Fruit fly (Drosophila melanogaster) whole organism, adult: ENCODE results near the gene Ugt303B1.

Experiments used
- CG11617 ChIP-seq: fragments of 200-800 bp; sonication (Bioruptor generic); optimal IDR thresholded peaks from 2 replicates; lab custom pipeline; 2017; ENCODE audit warnings: mild to moderate bottlenecking, missing biosample characterization, missing genetic modification reagents, missing genetic modification characterization
- CG12768 ChIP-seq: fragments of 200-800 bp; sonication (Bioruptor generic); optimal IDR thresholded peaks from 2 replicates; lab custom pipeline; 2017; ENCODE audit warnings: missing biosample characterization, missing genetic modification characterization, mild to moderate bottlenecking, moderate library complexity, missing genetic modification reagents
- CG14711 ChIP-seq: fragments of 200-800 bp; sonication (Bioruptor generic); optimal IDR thresholded peaks from 2 replicates; lab custom pipeline; 2018; ENCODE audit warnings: missing biosample characterization, mild to moderate bottlenecking, missing genetic modification characterization, moderate library complexity
- CG1620 ChIP-seq: fragments of 200-800 bp; sonication (Bioruptor generic); optimal IDR thresholded peaks from 2 replicates; lab custom pipeline; 2016; ENCODE audit warnings: missing biosample characterization, missing genetic modification characterization
- CG33017 ChIP-seq: fragments of 200-800 bp; sonication (Bioruptor generic); optimal IDR thresholded peaks from 2 replicates; lab custom pipeline; 2018; ENCODE audit warnings: missing biosample characterization, mild to moderate bottlenecking, missing genetic modification characterization, moderate library complexity
- CG5204 ChIP-seq: fragments of 200-800 bp; sonication (Bioruptor generic); optimal IDR thresholded peaks from 2 replicates; lab custom pipeline; 2016; ENCODE audit warnings: missing biosample characterization, missing genetic modification characterization
- CG7045 ChIP-seq: fragments of 200-800 bp; sonication (Bioruptor generic); optimal IDR thresholded peaks from 2 replicates; lab custom pipeline; 2017; ENCODE audit warnings: missing biosample characterization, mild to moderate bottlenecking, missing genetic modification characterization
- CG7101 ChIP-seq: fragments of 200-800 bp; sonication (Bioruptor generic); optimal IDR thresholded peaks from 2 replicates; lab custom pipeline; 2018; ENCODE audit warnings: missing biosample characterization, mild to moderate bottlenecking, missing genetic modification characterization, moderate library complexity
- Clk ChIP-seq: fragments of 200-800 bp; sonication (Bioruptor generic); optimal IDR thresholded peaks from 2 replicates; lab custom pipeline; 2017; ENCODE audit warnings: missing biosample characterization, missing genetic modification characterization
- Crg-1 ChIP-seq: fragments of 200-800 bp; sonication (Bioruptor generic); optimal IDR thresholded peaks from 2 replicates; lab custom pipeline; 2016; ENCODE audit warnings: missing biosample characterization, missing genetic modification characterization
- Hr96 ChIP-seq: fragments of 200-800 bp; sonication (Bioruptor generic); optimal IDR thresholded peaks from 2 replicates; lab custom pipeline; 2016; ENCODE audit warnings: missing biosample characterization, missing genetic modification characterization
- Mnt ChIP-seq: fragments of 200-800 bp; sonication (Bioruptor generic); optimal IDR thresholded peaks from 2 replicates; lab custom pipeline; 2016; ENCODE audit warnings: missing biosample characterization, mild to moderate bottlenecking, missing genetic modification characterization
- bab1 ChIP-seq: fragments of 200-800 bp; sonication (Bioruptor generic); optimal IDR thresholded peaks from 3 replicates; lab custom pipeline; 2019; ENCODE audit warnings: missing biosample characterization, mild to moderate bottlenecking, missing genetic modification characterization, moderate library complexity
- cic ChIP-seq: fragments of 200-800 bp; sonication (Bioruptor generic); optimal IDR thresholded peaks from 2 replicates; lab custom pipeline; 2017; ENCODE audit warnings: missing biosample characterization, mild to moderate bottlenecking, missing genetic modification characterization, moderate library complexity
- cnc ChIP-seq, 2 experiments: fragments of >200 bp; optimal IDR thresholded peaks; 2 replicates each; lab custom pipeline; 2017
- kay ChIP-seq: fragments of 200-800 bp; sonication (Bioruptor generic); peaks from one replicate; lab custom pipeline; 2016; ENCODE audit warnings: missing biosample characterization, missing genetic modification characterization, borderline replicate concordance
- ovo ChIP-seq: fragments of 200-800 bp; sonication (Bioruptor generic); optimal IDR thresholded peaks from 2 replicates; lab custom pipeline; 2016; ENCODE audit warnings: missing biosample characterization, missing genetic modification characterization
- pad ChIP-seq: fragments of 200-800 bp; sonication (Bioruptor generic); optimal IDR thresholded peaks from 3 replicates; lab custom pipeline; 2017; ENCODE audit warnings: missing biosample characterization, missing genetic modification characterization, mild to moderate bottlenecking, moderate library complexity, missing genetic modification reagents
- tj ChIP-seq: fragments of 200-800 bp; sonication (Bioruptor generic); optimal IDR thresholded peaks from 3 replicates; lab custom pipeline; 2017; ENCODE audit warnings: missing biosample characterization, mild to moderate bottlenecking, missing genetic modification characterization, moderate library complexity
- toe ChIP-seq: fragments of 200-800 bp; sonication (Bioruptor generic); optimal IDR thresholded peaks from 2 replicates; lab custom pipeline; 2016; ENCODE audit warnings: missing biosample characterization, missing genetic modification characterization

The Ugt303B1 gene

DNA sequence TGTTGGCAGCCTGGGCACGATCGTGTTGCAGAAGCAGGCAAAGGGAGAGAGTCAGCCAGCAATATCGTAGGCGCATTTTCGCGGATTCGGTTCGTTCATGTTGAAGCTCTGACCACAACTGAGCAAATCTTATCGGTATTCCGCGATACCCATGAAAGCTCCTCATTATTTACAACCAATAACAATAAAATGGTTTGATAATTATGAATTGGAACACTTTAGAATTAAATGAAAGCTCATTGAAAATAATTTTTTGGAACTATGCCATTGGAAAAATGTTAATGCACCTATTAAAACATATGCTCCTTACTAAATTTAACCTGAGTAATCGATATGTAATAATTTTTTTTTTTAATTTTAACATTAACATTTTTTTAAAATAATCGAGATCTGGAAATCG is at the start of gene Ugt303B1:
Ugt303B1 (minus strand) TSS at position 101 of the 400 bp plus-strand sequence.
- TF ChIP-seq cic (GFP tag; lab: Kevin White, UChicago) (no peak), kay (GFP tag; lab: Kevin White, UChicago) (no peak), CG5204 (GFP tag; lab: Kevin White, UChicago) (no peak), CG7045 (GFP tag; lab: Kevin White, UChicago) (no peak), tj (GFP tag; lab: Kevin White, UChicago) (no peak), Clk (GFP tag; lab: Kevin White, UChicago) (no peak), CG11617 (GFP tag; lab: Kevin White, UChicago) (no peak), CG1620 (GFP tag; lab: Kevin White, UChicago) (no peak)

DNA sequence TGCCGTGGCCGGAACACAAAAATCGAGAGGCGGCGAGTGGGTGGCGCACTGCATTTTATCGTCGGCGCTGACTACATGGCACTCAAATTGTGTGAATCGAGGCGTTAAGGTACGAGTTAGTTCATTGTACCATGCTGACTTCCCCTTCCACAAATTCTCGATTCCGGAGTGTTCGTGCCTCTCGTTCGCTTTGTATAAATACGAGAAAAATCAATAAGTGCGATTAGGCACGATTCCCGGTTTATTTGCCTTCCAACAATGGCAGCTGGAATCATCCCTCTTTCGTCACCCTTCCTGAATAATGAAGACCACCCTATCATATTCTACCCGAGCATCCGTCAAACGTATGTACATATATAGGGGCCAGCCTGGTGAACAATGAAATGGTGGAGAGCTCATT is 40.1 kb upstream of the Ugt303B1 start:
- TF ChIP-seq bab1: no peak
- TF ChIP-seq tj (GFP tag; lab: Kevin White, UChicago): no peak
- no peak for TF ChIP-seq cic (GFP tag; lab: Kevin White, UChicago)
- no peak for TF ChIP-seq Clk (GFP tag; lab: Kevin White, UChicago)
- TF ChIP-seq CG7045 (GFP tag; lab: Kevin White, UChicago): no peak
- TF ChIP-seq CG5204 (GFP tag; lab: Kevin White, UChicago): no peak
- no peak for TF ChIP-seq CG33017 (tag; lab: Kevin White, UChicago)
- no peak for TF ChIP-seq CG11617 (GFP tag; lab: Kevin White, UChicago)
- TF ChIP-seq Crg-1 (GFP tag; lab: Kevin White, UChicago): no peak

DNA sequence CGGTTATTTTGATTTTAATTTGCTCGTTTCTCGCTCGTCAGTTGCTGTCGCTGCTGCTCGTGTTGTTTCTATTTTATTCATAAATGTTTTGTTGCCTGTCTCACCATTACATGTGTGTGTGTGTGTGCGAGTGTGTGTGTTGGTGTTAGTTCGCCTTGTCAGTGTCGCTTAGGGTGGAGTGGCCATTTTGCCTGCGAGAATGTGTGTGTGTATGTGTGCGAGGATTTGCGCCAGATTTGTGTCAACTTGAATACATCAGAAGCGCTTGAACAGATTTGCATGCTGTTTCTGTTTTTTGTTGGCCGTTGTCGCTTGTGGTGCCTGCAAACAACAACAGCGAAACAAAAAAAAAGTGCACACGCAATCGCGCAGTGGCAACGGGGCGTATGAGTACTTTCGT is 32.7 kb upstream of the Ugt303B1 start:
- no peak for TF ChIP-seq CG33017 (tag; lab: Kevin White, UChicago)
- TF ChIP-seq CG14711: no peak
- no peak for TF ChIP-seq toe
- no peak for TF ChIP-seq CG7101 (tag; lab: Kevin White, UChicago)
- TF ChIP-seq Mnt (GFP tag; lab: Kevin White, UChicago): no peak
- TF ChIP-seq CG5204 (GFP tag; lab: Kevin White, UChicago): no peak
- TF ChIP-seq Hr96 (GFP tag; lab: Kevin White, UChicago): no peak
- no peak for TF ChIP-seq kay (GFP tag; lab: Kevin White, UChicago)
- TF ChIP-seq CG11617 (GFP tag; lab: Kevin White, UChicago): no peak
- TF ChIP-seq CG1620 (GFP tag; lab: Kevin White, UChicago): no peak
- TF ChIP-seq CG7045 (GFP tag; lab: Kevin White, UChicago): no peak
- TF ChIP-seq ovo (GFP tag; lab: Kevin White, UChicago): no peak

DNA sequence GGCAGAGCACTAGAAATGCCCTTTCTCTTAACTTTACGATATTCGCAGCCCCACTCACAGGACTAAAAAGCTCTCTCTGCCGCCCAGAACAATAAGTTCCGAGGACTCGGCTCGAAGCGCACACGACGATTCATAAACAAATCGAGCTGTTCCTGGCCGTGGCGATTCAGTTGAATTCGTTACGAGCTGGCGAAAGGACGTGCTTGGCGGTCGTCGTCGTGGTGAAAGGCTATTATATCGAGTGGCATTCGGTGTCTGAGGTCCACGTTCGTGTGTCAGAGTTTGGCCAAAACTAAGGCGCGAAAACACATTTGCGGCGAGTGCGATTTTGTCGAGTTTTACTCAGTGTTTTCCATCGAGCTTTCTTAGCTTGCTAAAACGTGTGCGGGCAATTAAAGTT is 20.7 kb upstream of the Ugt303B1 start, which contains the start of gene beat-IV:
beat-IV (plus strand) TSS at position 169 of the 400 bp plus-strand sequence.
- TF ChIP-seq CG7101 (tag; lab: Kevin White, UChicago): no peak
- TF ChIP-seq Hr96 (GFP tag; lab: Kevin White, UChicago): no peak
- no peak for TF ChIP-seq cnc (optimal IDR thresholded peaks at IDR 0.05; lab: Kevin White, UChicago)
- TF ChIP-seq CG7045 (GFP tag; lab: Kevin White, UChicago): no peak
- no peak for TF ChIP-seq CG14711
- no peak for TF ChIP-seq ovo (GFP tag; lab: Kevin White, UChicago)
- TF ChIP-seq kay (GFP tag; lab: Kevin White, UChicago): no peak
- TF ChIP-seq Clk (GFP tag; lab: Kevin White, UChicago): no peak
- TF ChIP-seq Mnt (GFP tag; lab: Kevin White, UChicago): no peak
- no peak for TF ChIP-seq cic (GFP tag; lab: Kevin White, UChicago)

DNA sequence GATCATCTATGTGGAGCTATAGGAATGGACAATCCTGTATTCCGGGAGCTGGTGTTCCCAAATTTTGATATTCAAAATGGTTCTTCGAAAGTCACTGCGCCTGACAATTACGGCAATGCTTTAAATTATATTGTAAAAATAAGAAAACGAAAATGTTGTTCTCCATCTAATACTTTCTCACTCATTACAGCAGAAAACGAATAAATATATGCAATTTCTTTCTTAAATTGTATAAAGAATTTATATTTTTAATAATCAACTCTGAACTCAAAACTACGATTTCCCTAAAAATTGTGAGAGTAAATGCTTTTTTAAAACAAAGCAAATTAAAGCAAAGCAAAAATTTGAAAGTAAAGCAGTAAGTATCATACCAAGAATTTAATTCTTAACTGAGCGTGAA is 20.3 kb upstream of the Ugt303B1 start, which contains the start of gene CG10164:
CG10164 (minus strand) TSS at position 101 of the 400 bp plus-strand sequence.
- TF ChIP-seq Crg-1 (GFP tag; lab: Kevin White, UChicago) (no peak), CG33017 (tag; lab: Kevin White, UChicago) (no peak), CG14711 (no peak), tj (GFP tag; lab: Kevin White, UChicago) (no peak), bab1 (no peak), pad (no peak), Mnt (GFP tag; lab: Kevin White, UChicago) (no peak), cnc (optimal IDR thresholded peaks at IDR 0.05; lab: Kevin White, UChicago) (no peak), kay (GFP tag; lab: Kevin White, UChicago) (no peak), CG12768 (GFP tag; lab: Kevin White, UChicago) (no peak), cic (GFP tag; lab: Kevin White, UChicago) (no peak), CG7101 (tag; lab: Kevin White, UChicago) (no peak), Hr96 (GFP tag; lab: Kevin White, UChicago) (no peak), CG7045 (GFP tag; lab: Kevin White, UChicago) (no peak), ovo (GFP tag; lab: Kevin White, UChicago) (no peak), CG5204 (GFP tag; lab: Kevin White, UChicago) (no peak), CG1620 (GFP tag; lab: Kevin White, UChicago) (no peak), Clk (GFP tag; lab: Kevin White, UChicago) (no peak), CG11617 (GFP tag; lab: Kevin White, UChicago) (no peak), toe (no peak)

DNA sequence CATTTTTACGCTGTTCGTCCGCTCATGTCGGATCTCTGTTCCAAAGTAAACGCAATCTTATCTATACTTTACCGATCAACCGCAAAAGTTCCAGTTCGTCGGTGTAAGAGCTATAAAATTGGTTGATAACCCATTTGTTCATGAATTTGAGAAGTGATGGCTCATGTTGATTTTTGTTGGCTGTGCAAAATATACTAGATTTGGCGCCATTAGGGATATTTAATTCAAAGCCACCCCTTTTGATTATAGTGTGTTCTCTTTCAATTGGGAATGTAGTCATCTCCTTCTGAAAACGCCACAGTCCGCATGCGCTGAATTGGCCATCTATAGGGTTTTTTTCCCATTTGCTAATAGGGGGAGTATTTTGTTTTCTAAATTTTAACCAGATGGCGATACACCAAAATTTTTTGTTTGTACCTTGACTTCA is 2.2 kb upstream of the Ugt303B1 start, which contains the start of gene Ugt303B2:
Ugt303B2 (minus strand) TSS at position 190 of the 427 bp plus-strand sequence.
- no peak for TF ChIP-seq CG5204 (GFP tag; lab: Kevin White, UChicago)
- no peak for TF ChIP-seq CG14711
- no peak for TF ChIP-seq CG33017 (tag; lab: Kevin White, UChicago)
- TF ChIP-seq CG12768 (GFP tag; lab: Kevin White, UChicago): no peak
- no peak for TF ChIP-seq CG11617 (GFP tag; lab: Kevin White, UChicago)
- no peak for TF ChIP-seq CG7045 (GFP tag; lab: Kevin White, UChicago)
- TF ChIP-seq pad: no peak
- TF ChIP-seq Hr96 (GFP tag; lab: Kevin White, UChicago): no peak
- TF ChIP-seq cnc (optimal IDR thresholded peaks at IDR 0.05; lab: Kevin White, UChicago): no peak
- TF ChIP-seq toe: no peak
- TF ChIP-seq kay (GFP tag; lab: Kevin White, UChicago): no peak
- no peak for TF ChIP-seq Mnt (GFP tag; lab: Kevin White, UChicago)
- no peak for TF ChIP-seq tj (GFP tag; lab: Kevin White, UChicago)
- TF ChIP-seq bab1: no peak
- no peak for TF ChIP-seq cic (GFP tag; lab: Kevin White, UChicago)
- TF ChIP-seq Clk (GFP tag; lab: Kevin White, UChicago): no peak
- TF ChIP-seq CG7101 (tag; lab: Kevin White, UChicago): no peak
- TF ChIP-seq CG1620 (GFP tag; lab: Kevin White, UChicago): no peak
